Worm (Caenorhabditis elegans) whole organism, L1 larva: Measurements from ENCODE around the gene tra-4.
A peak's percentile ranks its signal among the peaks of the same experiment; 100 is the strongest.

Experiments
- C04F5.9 ChIP-seq: sonication (generic microtip); optimal IDR thresholded peaks from 2 replicates; lab custom pipeline; 2016; ENCODE audit warnings: missing genetic modification characterization, missing compliant biosample characterization
- C16A3.4 ChIP-seq: fragments of 150-350 bp; optimal IDR thresholded peaks from 2 replicates; lab custom pipeline; 2014; ENCODE audit warnings: missing biosample characterization, missing genetic modification characterization
- C34B4.2 ChIP-seq: sonication (generic microtip); optimal IDR thresholded peaks from 2 replicates; lab custom pipeline; 2017; ENCODE audit warnings: mild to moderate bottlenecking, missing genetic modification characterization, missing compliant biosample characterization
- F16B12.6 ChIP-seq: fragments of 150-350 bp; optimal IDR thresholded peaks from 2 replicates; lab custom pipeline; 2014; ENCODE audit warnings: missing biosample characterization, missing genetic modification characterization
- Y116A8C.19 ChIP-seq: sonication (generic microtip); optimal IDR thresholded peaks from 2 replicates; lab custom pipeline; 2016; ENCODE audit warnings: missing compliant biosample characterization, missing genetic modification characterization, borderline replicate concordance
- alr-1 ChIP-seq: fragments of 200-800 bp; sonication (Bioruptor generic); optimal IDR thresholded peaks from 2 replicates; lab custom pipeline; 2018; ENCODE audit warnings: borderline replicate concordance, mild to moderate bottlenecking, missing genetic modification characterization, missing compliant biosample characterization
- aly-2 ChIP-seq: fragments of 150-350 bp; optimal IDR thresholded peaks from 2 replicates; lab custom pipeline; 2014; ENCODE audit warnings: missing biosample characterization, missing genetic modification characterization
- blmp-1 ChIP-seq: fragments of 150-350 bp; optimal IDR thresholded peaks from 2 replicates; lab custom pipeline; 2014; ENCODE audit warnings: missing biosample characterization, missing genetic modification characterization
- ceh-8 ChIP-seq: fragments of 200-800 bp; sonication (Bioruptor generic); optimal IDR thresholded peaks from 2 replicates; lab custom pipeline; 2018; ENCODE audit warnings: mild to moderate bottlenecking, missing genetic modification characterization, moderate library complexity, missing compliant biosample characterization
- ceh-88 ChIP-seq: fragments of 200-800 bp; sonication (Bioruptor generic); IDR thresholded peaks from 2 replicates; pipeline ENCODE4 v1.3.6; 2022; ENCODE audit warnings: missing genetic modification characterization, missing compliant biosample characterization
- ceh-90 ChIP-seq: sonication (generic microtip); optimal IDR thresholded peaks from 2 replicates; lab custom pipeline; 2016; ENCODE audit warnings: missing genetic modification characterization, missing compliant biosample characterization
- efl-1 ChIP-seq, 4 experiments: fragments of 150-350 bp; optimal IDR thresholded peaks in 3 of 4; peaks in 1 of 4; 1 replicate in 1 of 4; 2 replicates in 3 of 4; lab custom pipeline; 2014; ENCODE audit warnings: missing biosample characterization in 2 of 4, missing genetic modification characterization in 2 of 4, missing genetic modification reagents in 2 of 4
- efl-3 ChIP-seq: fragments of 200-800 bp; sonication (Bioruptor generic); optimal IDR thresholded peaks from 2 replicates; lab custom pipeline; 2018; ENCODE audit warnings: mild to moderate bottlenecking, missing genetic modification characterization, missing compliant biosample characterization
- fkh-8 ChIP-seq: sonication (generic microtip); optimal IDR thresholded peaks from 2 replicates; lab custom pipeline; 2016; ENCODE audit warnings: mild to moderate bottlenecking, missing genetic modification characterization, missing compliant biosample characterization
- grh-1 ChIP-seq: fragments of 200-800 bp; sonication (Bioruptor generic); IDR thresholded peaks from 2 replicates; pipeline ENCODE4 v1.3.6; 2022; ENCODE audit warnings: missing genetic modification reagents, missing genetic modification characterization, missing compliant biosample characterization
- hlh-17 ChIP-seq: fragments of 200-800 bp; sonication (Bioruptor generic); optimal IDR thresholded peaks from 2 replicates; lab custom pipeline; 2018; ENCODE audit warnings: missing genetic modification characterization, mild to moderate bottlenecking, missing compliant biosample characterization, moderate library complexity, borderline replicate concordance
- irx-1 ChIP-seq: sonication (generic microtip); optimal IDR thresholded peaks from 2 replicates; lab custom pipeline; 2016; ENCODE audit warnings: missing genetic modification characterization, missing compliant biosample characterization
- lin-13 ChIP-seq: fragments of 150-350 bp; optimal IDR thresholded peaks from 2 replicates; lab custom pipeline; 2014; ENCODE audit warnings: missing biosample characterization, missing genetic modification reagents, missing genetic modification characterization
- lin-14 ChIP-seq: fragments of 200-800 bp; sonication (Bioruptor generic); optimal IDR thresholded peaks from 2 replicates; lab custom pipeline; 2018; ENCODE audit warnings: mild to moderate bottlenecking, missing genetic modification characterization, moderate library complexity, missing compliant biosample characterization
- lsy-2 ChIP-seq, 2 experiments: fragments of 150-350 bp; optimal IDR thresholded peaks; 2 replicates each; lab custom pipeline; 2014; ENCODE audit warnings: missing biosample characterization in 2 of 2, missing genetic modification characterization in 2 of 2
- mab-9 ChIP-seq: fragments of 200-800 bp; sonication (Bioruptor generic); IDR thresholded peaks from 2 replicates; pipeline ENCODE4 v1.3.6; 2022; ENCODE audit warnings: missing genetic modification reagents, missing genetic modification characterization, missing compliant biosample characterization
- mef-2 ChIP-seq: fragments of 150-350 bp; optimal IDR thresholded peaks from 2 replicates; lab custom pipeline; 2014; ENCODE audit warnings: missing biosample characterization, missing genetic modification characterization
- mep-1 ChIP-seq: fragments of 150-350 bp; optimal IDR thresholded peaks from 2 replicates; lab custom pipeline; 2014; ENCODE audit warnings: missing biosample characterization, missing genetic modification characterization
- nhr-12 ChIP-seq: sonication (generic microtip); optimal IDR thresholded peaks from 2 replicates; lab custom pipeline; 2017; ENCODE audit warnings: missing biosample characterization, missing genetic modification characterization
- nhr-20 ChIP-seq: sonication (generic microtip); optimal IDR thresholded peaks from 2 replicates; lab custom pipeline; 2016; ENCODE audit warnings: mild to moderate bottlenecking, missing genetic modification characterization, missing compliant biosample characterization
- nhr-47 ChIP-seq: sonication (generic microtip); optimal IDR thresholded peaks from 2 replicates; lab custom pipeline; 2016; ENCODE audit warnings: mild to moderate bottlenecking, missing genetic modification characterization, moderate library complexity, missing compliant biosample characterization
- nhr-76 ChIP-seq: sonication (generic microtip); optimal IDR thresholded peaks from 2 replicates; lab custom pipeline; 2017; ENCODE audit warnings: missing biosample characterization, missing genetic modification characterization
- nhr-77 ChIP-seq: fragments of 150-350 bp; optimal IDR thresholded peaks from 2 replicates; lab custom pipeline; 2014; ENCODE audit warnings: missing biosample characterization, missing genetic modification characterization
- nhr-85 ChIP-seq: sonication (generic microtip); peaks from one replicate; lab custom pipeline; 2016; ENCODE audit warnings: missing genetic modification characterization, inconsistent platforms, missing compliant biosample characterization
- nhr-90 ChIP-seq: sonication (generic microtip); optimal IDR thresholded peaks from 2 replicates; lab custom pipeline; 2016; ENCODE audit warnings: mild to moderate bottlenecking, missing genetic modification characterization, missing compliant biosample characterization; ENCODE audit not compliant: poor library complexity
- rnt-1 ChIP-seq: sonication (generic microtip); optimal IDR thresholded peaks from 2 replicates; lab custom pipeline; 2016; ENCODE audit warnings: mild to moderate bottlenecking, missing genetic modification characterization, moderate library complexity, missing compliant biosample characterization
- snu-23 ChIP-seq: sonication (generic microtip); optimal IDR thresholded peaks from 2 replicates; lab custom pipeline; 2016; ENCODE audit warnings: missing genetic modification characterization, missing compliant biosample characterization
- sptf-1 ChIP-seq: fragments of 150-350 bp; optimal IDR thresholded peaks from 2 replicates; lab custom pipeline; 2014; ENCODE audit warnings: missing biosample characterization, missing genetic modification characterization
- vab-15 ChIP-seq: sonication (generic microtip); optimal IDR thresholded peaks from 2 replicates; lab custom pipeline; 2017; ENCODE audit warnings: missing genotype, mild to moderate bottlenecking, missing genetic modification characterization, missing compliant biosample characterization
- zip-4 ChIP-seq: fragments of 200-800 bp; sonication (Bioruptor generic); optimal IDR thresholded peaks from 2 replicates; lab custom pipeline; 2018; ENCODE audit warnings: mild to moderate bottlenecking, missing genetic modification characterization, moderate library complexity, missing compliant biosample characterization
- ztf-11 ChIP-seq, 2 experiments: sonication (generic microtip); optimal IDR thresholded peaks; 2 replicates each; lab custom pipeline; 2016 to 2017; ENCODE audit warnings: missing genetic modification characterization in 2 of 2, missing biosample characterization in 1 of 2, missing compliant biosample characterization in 1 of 2

Gene tra-4

ce11 chrX:2885318-2885908 lies 28.0 kb upstream of the tra-4 start, which contains the start of gene vang-1 (continued):
- TF ChIP-seq aly-2 (no peak), fkh-8 (tag; lab: Kevin White, UChicago) (no peak), vab-15 (no peak), blmp-1 (tag; lab: Kevin White, UChicago) (peak; percentile 3)

- TF ChIP-seq snu-23 (peak; percentile 35), nhr-47 (tag; lab: Kevin White, UChicago) (peak; percentile 1), nhr-85 (tag; lab: Kevin White, UChicago) (peak; percentile 83), lin-14 (GFP tag; lab: Kevin White, UChicago) (peak; percentile 58), nhr-12 (tag; lab: Kevin White, UChicago) (no peak), ceh-88 (GFP tag; lab: Robert Waterston, UW) (peak; percentile 16; the same call in 1 of the 2 replicates), nhr-76 (tag; lab: Kevin White, UChicago) (no peak), efl-3 (GFP tag; lab: Kevin White, UChicago) (no peak), irx-1 (no peak), Y116A8C.19 (tag; lab: Kevin White, UChicago) (no peak), efl-1 (optimal IDR thresholded peaks at IDR 0.05; lab: Kevin White, UChicago) (no peak), efl-1 (GFP tag; optimal IDR thresholded peaks at IDR 0.05 in 1 of 2; lab: Kevin White, UChicago) (peak in 1 of 2 experiments; percentile 39), mep-1 (tag; lab: Kevin White, UChicago) (peak; percentile 24), blmp-1 (tag; lab: Kevin White, UChicago) (peak; percentile 64), nhr-20 (tag; lab: Kevin White, UChicago) (peak; percentile 19), mab-9 (GFP tag; lab: Robert Waterston, UW) (0 out of 2 replicates have a peak, but pooled peaks have one; percentile 30), zip-4 (no peak), grh-1 (GFP tag; lab: Robert Waterston, UW) (0 out of 2 replicates have a peak, but pooled peaks have one; percentile 46), hlh-17 (GFP tag; lab: Kevin White, UChicago) (no peak)
These were observed 22.3 kb upstream of the tra-4 start, which contains the start of gene F53B3.5 for ce11 chrX:2879529-2880265. TSS of gene F53B3.5 (minus strand) at chrX:2879579.

ce11 chrX:2877433-2877832 lies 20.0 kb upstream of the tra-4 start:
- TF ChIP-seq C04F5.9 (tag; lab: Kevin White, UChicago) (no peak), lin-14 (GFP tag; lab: Kevin White, UChicago) (peak; percentile 30), nhr-77 (tag; lab: Kevin White, UChicago) (no peak), nhr-90 (no peak), ceh-90 (tag; lab: Kevin White, UChicago) (no peak), C16A3.4 (tag; lab: Kevin White, UChicago) (no peak), nhr-85 (tag; lab: Kevin White, UChicago) (peak; percentile 59)

- TF ChIP-seq lsy-2 (tag; optimal IDR thresholded peaks at IDR 0.05; lab: Kevin White, UChicago) (no peak), blmp-1 (tag; lab: Kevin White, UChicago) (peak; percentile 85)
These were observed 17.2 kb upstream of the tra-4 start for ce11 chrX:2874598-2874997.

- TF ChIP-seq alr-1 (no peak), sptf-1 (tag; lab: Kevin White, UChicago) (no peak), C34B4.2 (tag; lab: Kevin White, UChicago) (no peak), mef-2 (tag; lab: Kevin White, UChicago) (no peak), ztf-11 (tag; optimal IDR thresholded peaks at IDR 0.05; lab: Kevin White, UChicago) (no peak), lin-14 (GFP tag; lab: Kevin White, UChicago) (no peak), ceh-8 (no peak), F16B12.6 (tag; lab: Kevin White, UChicago) (no peak), lin-13 (no peak), rnt-1 (tag; lab: Kevin White, UChicago) (no peak), C04F5.9 (tag; lab: Kevin White, UChicago) (no peak)
These were observed 15.9 kb upstream of the tra-4 start for ce11 chrX:2873272-2873671.
